Fruit fly (Drosophila melanogaster): ENCODE measurements around the gene CG15056.
A peak's percentile ranks its signal among the peaks of the same experiment; 100 is the strongest.

CG15056 gene

DNA sequence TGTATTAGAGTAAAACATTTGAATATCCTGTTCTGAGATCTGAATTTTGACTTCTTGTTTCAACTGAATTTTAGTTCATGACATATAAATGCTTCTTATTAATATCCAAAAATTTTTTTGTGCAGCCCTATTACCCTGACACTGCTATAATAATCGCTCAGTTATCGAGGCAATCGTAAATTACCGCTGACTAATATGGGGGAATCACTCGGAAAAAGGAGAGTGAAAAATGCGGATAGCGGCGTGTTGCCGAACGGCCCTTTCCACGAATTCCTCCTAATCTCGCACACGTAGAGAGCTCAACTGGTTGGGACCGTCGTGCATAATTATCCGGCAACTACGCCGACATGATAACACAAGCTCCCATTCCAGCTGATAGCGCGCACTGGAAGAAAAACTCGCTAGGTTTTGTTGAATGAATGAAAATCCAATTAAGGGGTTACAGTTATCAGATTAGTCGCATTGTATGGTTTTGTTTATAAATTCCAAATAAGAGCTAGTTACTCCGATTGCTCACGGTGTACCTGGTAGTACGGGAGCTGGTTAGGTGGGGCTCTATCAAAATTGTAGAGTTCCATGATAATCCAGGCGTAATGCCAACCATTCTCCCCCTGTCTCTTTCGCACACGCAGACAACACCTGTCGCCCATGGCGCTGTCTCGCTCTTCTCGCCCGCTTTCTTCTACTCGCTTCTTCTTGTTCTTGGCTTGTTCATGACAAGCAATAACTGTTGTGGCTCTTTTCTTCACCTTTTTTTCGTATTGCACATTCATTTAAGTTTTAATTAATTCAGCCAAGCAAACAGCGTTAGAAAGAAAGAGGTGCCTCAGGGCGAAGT lies 47.2 kb upstream of the CG15056 start (continued):
- no peak for TF ChIP-seq wor (GFP tag; IDR thresholded peaks at IDR 0.05)
- TF ChIP-seq HLH4C (GFP tag; IDR thresholded peaks at IDR 0.05; ENCODE audit: partially characterized antibody): no peak
- TF ChIP-seq CG12155 (GFP tag; optimal IDR thresholded peaks at IDR 0.05): peak; percentile 66
- no peak for TF ChIP-seq stwl (tag; optimal IDR thresholded peaks at IDR 0.05)
- peak; percentile 24 for TF ChIP-seq Sox100B (GFP tag; optimal IDR thresholded peaks at IDR 0.05)
- peak; percentile 75 for TF ChIP-seq ATbp (GFP tag; optimal IDR thresholded peaks at IDR 0.05)
- peak; percentile 72 for TF ChIP-seq Side (GFP tag; optimal IDR thresholded peaks at IDR 0.05)
- no peak for TF ChIP-seq BEAF-32 (GFP tag; optimal IDR thresholded peaks at IDR 0.05)
- TF ChIP-seq lab (GFP tag; optimal IDR thresholded peaks at IDR 0.05): peak; percentile 90
- TF ChIP-seq tap (tag; optimal IDR thresholded peaks at IDR 0.05): peak; percentile 46
- peak; percentile 87 for TF ChIP-seq CG11456 (GFP tag; IDR thresholded peaks at IDR 0.05)
- TF ChIP-seq Nf-YB (GFP tag; optimal IDR thresholded peaks at IDR 0.05): no peak
- no peak for TF ChIP-seq ham (GFP tag; IDR thresholded peaks at IDR 0.05)
- peak; percentile 75; the same call in 1 of the 2 replicates for TF ChIP-seq chm (GFP tag; IDR thresholded peaks at IDR 0.05)
- TF ChIP-seq NFAT (GFP tag; IDR thresholded peaks at IDR 0.05): peak; percentile 90
- peak; percentile 8 for TF ChIP-seq kah (GFP tag; optimal IDR thresholded peaks at IDR 0.05)
- peak; percentile 91 for TF ChIP-seq Dbx (GFP tag; IDR thresholded peaks at IDR 0.05)
- TF ChIP-seq CG7963 (GFP tag; IDR thresholded peaks at IDR 0.05; ENCODE audit: partially characterized antibody): no peak
- TF ChIP-seq CG8765 (GFP tag; IDR thresholded peaks at IDR 0.05): peak; percentile 52; the same call in 1 of the 2 replicates
- peak; percentile 81 for TF ChIP-seq CG7786 (GFP tag; optimal IDR thresholded peaks at IDR 0.05)
- peak; percentile 20 for TF ChIP-seq Sry-δ (GFP tag; optimal IDR thresholded peaks at IDR 0.05)
- TF ChIP-seq grn (GFP tag; optimal IDR thresholded peaks at IDR 0.05): peak; percentile 61
- no peak for TF ChIP-seq CG16813 (GFP tag; IDR thresholded peaks at IDR 0.05; ENCODE audit: partially characterized antibody)
- peak; percentile 37 for TF ChIP-seq MTF-1 (GFP tag; optimal IDR thresholded peaks at IDR 0.05; ENCODE audit: borderline replicate concordance)
- peak; percentile 73 for TF ChIP-seq schlank (tag; optimal IDR thresholded peaks at IDR 0.05)
- no peak for TF ChIP-seq Sin3A (optimal IDR thresholded peaks at IDR 0.05)
- TF ChIP-seq cato (GFP tag; optimal IDR thresholded peaks at IDR 0.05; ENCODE audit: borderline replicate concordance): no peak
- peak; percentile 48 for TF ChIP-seq CG3163 (GFP tag; optimal IDR thresholded peaks at IDR 0.05)
- TF ChIP-seq toy (GFP tag; IDR thresholded peaks at IDR 0.05): peak; percentile 62; the same call in 1 of the 2 replicates
- no peak for TF ChIP-seq CG10462 (GFP tag; optimal IDR thresholded peaks at IDR 0.05)
- no peak for TF ChIP-seq Scr (GFP tag; IDR thresholded peaks at IDR 0.05; ENCODE audit: partially characterized antibody)
- no peak for TF ChIP-seq CG8478 (optimal IDR thresholded peaks at IDR 0.05)
- no peak for TF ChIP-seq CG15696 (tag; optimal IDR thresholded peaks at IDR 0.05)
- TF ChIP-seq CG12659 (GFP tag; optimal IDR thresholded peaks at IDR 0.05): peak; percentile 67
- peak; percentile 31 for TF ChIP-seq CG8388 (GFP tag; optimal IDR thresholded peaks at IDR 0.05)
- peak; percentile 42 for TF ChIP-seq Bdp1 (GFP tag; optimal IDR thresholded peaks at IDR 0.05)
- TF ChIP-seq CG14710 (tag; optimal IDR thresholded peaks at IDR 0.05): peak; percentile 5
- TF ChIP-seq mam (GFP tag; optimal IDR thresholded peaks at IDR 0.05): peak; percentile 82
- TF ChIP-seq seq (GFP tag; IDR thresholded peaks at IDR 0.05): peak; percentile 53; the same call in 1 of the 2 replicates
- peak; percentile 80 for TF ChIP-seq mirr (GFP tag; optimal IDR thresholded peaks at IDR 0.05)
- TF ChIP-seq CG4617 (GFP tag; optimal IDR thresholded peaks at IDR 0.05; ENCODE audit: borderline replicate concordance): no peak
- no peak for TF ChIP-seq CG2202 (tag; optimal IDR thresholded peaks at IDR 0.05)
- peak; percentile 64 for TF ChIP-seq Jarid2 (GFP tag; optimal IDR thresholded peaks at IDR 0.05)
- TF ChIP-seq al (GFP tag; IDR thresholded peaks at IDR 0.05): peak; percentile 72
- peak; percentile 21 for TF ChIP-seq CoRest (tag; optimal IDR thresholded peaks at IDR 0.05)
- peak; percentile 41; the same call in 2 of the 3 replicates for TF ChIP-seq CG14050 (GFP tag; IDR thresholded peaks at IDR 0.05)
- TF ChIP-seq MESR4 (GFP tag; optimal IDR thresholded peaks at IDR 0.05): no peak
- TF ChIP-seq CG31365 (tag; optimal IDR thresholded peaks at IDR 0.05): peak; percentile 26
- peak; percentile 63 for TF ChIP-seq CG6854 (GFP tag; optimal IDR thresholded peaks at IDR 0.05)
